Worm (Caenorhabditis elegans) whole organism, young adult: ENCODE data around the gene R01E6.5.

Experiments used
- B0261.1 ChIP-seq: sonication (generic microtip); optimal IDR thresholded peaks from 2 replicates; lab custom pipeline; 2016; ENCODE audit warnings: mild to moderate bottlenecking, missing genetic modification characterization, moderate library complexity, missing compliant biosample characterization
- B0336.3 ChIP-seq: fragments of 200-800 bp; sonication (Bioruptor generic); IDR thresholded peaks from 2 replicates; pipeline ENCODE4 v1.3.6; 2022; ENCODE audit warnings: missing genetic modification characterization, missing compliant biosample characterization
- C06A6.2 ChIP-seq: fragments of 200-800 bp; sonication (Bioruptor generic); conservative IDR thresholded peaks from 2 replicates; pipeline ENCODE4 v1.3.6; 2022; ENCODE audit warnings: missing genetic modification characterization, missing compliant biosample characterization
- F10E7.11 ChIP-seq: sonication (generic microtip); optimal IDR thresholded peaks from 2 replicates; lab custom pipeline; 2017; ENCODE audit warnings: mild to moderate bottlenecking, missing genetic modification characterization, moderate library complexity, missing compliant biosample characterization
- F22D6.2 ChIP-seq: sonication (generic microtip); optimal IDR thresholded peaks from 2 replicates; lab custom pipeline; 2016; ENCODE audit warnings: mild to moderate bottlenecking, missing genetic modification characterization, missing compliant biosample characterization
- F23B12.7 ChIP-seq: sonication (generic microtip); optimal IDR thresholded peaks from 2 replicates; lab custom pipeline; 2017; ENCODE audit warnings: missing genetic modification characterization, mild to moderate bottlenecking, missing compliant biosample characterization, antibody characterized with exemption, moderate library complexity; ENCODE audit not compliant: insufficient read depth
- F39B2.1 ChIP-seq: fragments of 200-800 bp; sonication (Bioruptor generic); IDR thresholded peaks from 2 replicates; pipeline ENCODE4 v1.3.6; 2022; ENCODE audit warnings: missing genetic modification reagents, missing genetic modification characterization, missing compliant biosample characterization
- F55B11.4 ChIP-seq: sonication (generic microtip); optimal IDR thresholded peaks from 2 replicates; lab custom pipeline; 2016; ENCODE audit warnings: missing compliant biosample characterization, missing genetic modification characterization, borderline replicate concordance; ENCODE audit not compliant: insufficient read depth
- F57C9.4 ChIP-seq: sonication (generic microtip); optimal IDR thresholded peaks from 2 replicates; lab custom pipeline; 2017; ENCODE audit warnings: mild to moderate bottlenecking, missing genetic modification characterization, missing compliant biosample characterization
- K11D2.4 ChIP-seq: fragments of 200-800 bp; sonication (Bioruptor generic); IDR thresholded peaks from 2 replicates; pipeline ENCODE4 v1.3.6; 2022; ENCODE audit warnings: missing genetic modification reagents, missing genetic modification characterization, missing compliant biosample characterization
- T26A5.8 ChIP-seq: sonication (generic microtip); optimal IDR thresholded peaks from 2 replicates; lab custom pipeline; 2016; ENCODE audit warnings: missing genetic modification characterization, missing compliant biosample characterization
- Y67H2A.10 ChIP-seq: fragments of 200-800 bp; sonication (Bioruptor generic); conservative IDR thresholded peaks from 2 replicates; pipeline ENCODE4 v1.3.6; 2022; ENCODE audit warnings: missing genetic modification reagents, missing genetic modification characterization, missing compliant biosample characterization
- Y79H2A.3 ChIP-seq: fragments of 200-800 bp; sonication (Bioruptor generic); conservative IDR thresholded peaks from 2 replicates; pipeline ENCODE4 v1.3.6; 2022; ENCODE audit warnings: missing genetic modification reagents, missing genetic modification characterization, missing compliant biosample characterization
- Y95B8A.8 ChIP-seq: fragments of 200-800 bp; sonication (Bioruptor generic); IDR thresholded peaks from 2 replicates; pipeline ENCODE4 v1.3.6; 2022; ENCODE audit warnings: missing genetic modification reagents, missing genetic modification characterization, missing compliant biosample characterization
- ZK185.1 ChIP-seq: sonication (generic microtip); optimal IDR thresholded peaks from 2 replicates; lab custom pipeline; 2016; ENCODE audit warnings: mild to moderate bottlenecking, missing genetic modification characterization, missing compliant biosample characterization; ENCODE audit not compliant: poor library complexity, severe bottlenecking
- ama-1 ChIP-seq, 3 experiments: fragments of 150-350 bp in 1 of 3; sonication (generic microtip) in 2 of 3; optimal IDR thresholded peaks; 2 replicates each; lab custom pipeline; 2014 to 2018; ENCODE audit warnings: missing biosample characterization in 2 of 3, missing genetic modification characterization in 2 of 3, missing genetic modification reagents in 2 of 3
- aptf-2 ChIP-seq: fragments of 200-800 bp; sonication (Bioruptor generic); conservative IDR thresholded peaks from 2 replicates; pipeline ENCODE4 v1.3.6; 2022; ENCODE audit warnings: missing genetic modification reagents, missing genetic modification characterization, missing compliant biosample characterization
- atf-7 ChIP-seq: sonication (generic microtip); optimal IDR thresholded peaks from 2 replicates; lab custom pipeline; 2017; ENCODE audit warnings: mild to moderate bottlenecking, missing genetic modification characterization, missing compliant biosample characterization
- attf-3 ChIP-seq: fragments of 200-800 bp; sonication (Bioruptor generic); conservative IDR thresholded peaks from 2 replicates; pipeline ENCODE4 v1.3.6; 2022; ENCODE audit warnings: missing genetic modification reagents, missing genetic modification characterization, missing compliant biosample characterization
- attf-6 ChIP-seq: fragments of 200-800 bp; sonication (Bioruptor generic); IDR thresholded peaks from 2 replicates; pipeline ENCODE4 v1.3.6; 2022; ENCODE audit warnings: missing genetic modification reagents, missing genetic modification characterization, missing compliant biosample characterization
- bed-1 ChIP-seq: fragments of 200-800 bp; sonication (Bioruptor generic); IDR thresholded peaks from 2 replicates; pipeline ENCODE4 v1.3.6; 2022; ENCODE audit warnings: missing genetic modification reagents, missing genetic modification characterization, missing compliant biosample characterization
- ccch-3 ChIP-seq: fragments of 200-800 bp; sonication (Bioruptor generic); optimal IDR thresholded peaks from 2 replicates; lab custom pipeline; 2018; ENCODE audit warnings: mild to moderate bottlenecking, missing genetic modification characterization, missing compliant biosample characterization
- ceh-100 ChIP-seq: fragments of 200-800 bp; sonication (Bioruptor generic); IDR thresholded peaks from 2 replicates; pipeline ENCODE4 v1.3.6; 2022; ENCODE audit warnings: missing genetic modification reagents, missing genetic modification characterization, missing compliant biosample characterization
- ceh-79 ChIP-seq: sonication (generic microtip); optimal IDR thresholded peaks from 2 replicates; lab custom pipeline; 2017; ENCODE audit warnings: mild to moderate bottlenecking, missing genetic modification characterization, missing compliant biosample characterization
- die-1 ChIP-seq: sonication (generic microtip); optimal IDR thresholded peaks from 2 replicates; lab custom pipeline; 2016; ENCODE audit warnings: missing genotype, mild to moderate bottlenecking, missing genetic modification characterization, missing compliant biosample characterization
- hmg-20 ChIP-seq: fragments of 200-800 bp; sonication (Bioruptor generic); IDR thresholded peaks from 2 replicates; pipeline ENCODE4 v1.3.6; 2022; ENCODE audit warnings: missing genetic modification reagents, missing genetic modification characterization, missing compliant biosample characterization
- hsf-1 ChIP-seq: fragments of 200-800 bp; sonication (Bioruptor generic); IDR thresholded peaks from 2 replicates; pipeline ENCODE4 v1.3.6; 2022; ENCODE audit warnings: missing genetic modification reagents, missing genetic modification characterization, missing compliant biosample characterization
- lin-35 ChIP-seq, 3 experiments: fragments of 150-350 bp in 2 of 3; sonication (generic microtip) in 1 of 3; optimal IDR thresholded peaks; 2 replicates each; lab custom pipeline; 2014 to 2018; ENCODE audit warnings: missing biosample characterization in 3 of 3, missing genetic modification characterization in 3 of 3, missing genetic modification reagents in 3 of 3
- lin-40 ChIP-seq: sonication (generic microtip); optimal IDR thresholded peaks from 2 replicates; lab custom pipeline; 2016; ENCODE audit warnings: missing genetic modification characterization, mild to moderate bottlenecking, missing compliant biosample characterization, missing genotype, missing genetic modification reagents
- lin-54 ChIP-seq: fragments of 200-800 bp; sonication (Bioruptor generic); optimal IDR thresholded peaks from 2 replicates; lab custom pipeline; 2018; ENCODE audit warnings: mild to moderate bottlenecking, missing genetic modification characterization, missing compliant biosample characterization
- lsl-1 ChIP-seq: fragments of 200-800 bp; sonication (Bioruptor generic); optimal IDR thresholded peaks from 2 replicates; lab custom pipeline; 2018; ENCODE audit warnings: mild to moderate bottlenecking, missing genetic modification characterization, moderate library complexity, missing compliant biosample characterization
- madf-6 ChIP-seq: fragments of 200-800 bp; sonication (Bioruptor generic); IDR thresholded peaks from 2 replicates; pipeline ENCODE4 v1.3.6; 2022; ENCODE audit warnings: missing genetic modification reagents, missing genetic modification characterization, missing compliant biosample characterization
- mcd-1 ChIP-seq: fragments of 200-800 bp; sonication (Bioruptor generic); IDR thresholded peaks from 2 replicates; pipeline ENCODE4 v1.3.6; 2022; ENCODE audit warnings: missing genetic modification reagents, missing genetic modification characterization, missing compliant biosample characterization
- mes-4 ChIP-seq: sonication (generic microtip); optimal IDR thresholded peaks from 2 replicates; lab custom pipeline; 2016; ENCODE audit warnings: missing genotype, missing genetic modification characterization, missing compliant biosample characterization
- mxl-1 ChIP-seq: sonication (generic microtip); optimal IDR thresholded peaks from 2 replicates; lab custom pipeline; 2016; ENCODE audit warnings: missing genetic modification characterization, missing compliant biosample characterization
- nfya-2 ChIP-seq: fragments of 200-800 bp; sonication (Bioruptor generic); IDR thresholded peaks from 2 replicates; pipeline ENCODE4 v1.3.6; 2022; ENCODE audit warnings: missing genetic modification reagents, missing genetic modification characterization, missing compliant biosample characterization
- nfyb-1 ChIP-seq: fragments of 200-800 bp; sonication (Bioruptor generic); IDR thresholded peaks from 2 replicates; pipeline ENCODE4 v1.3.6; 2022; ENCODE audit warnings: missing genetic modification reagents, missing genetic modification characterization, missing compliant biosample characterization
- nhr-179 ChIP-seq: sonication (generic microtip); optimal IDR thresholded peaks from 2 replicates; lab custom pipeline; 2016; ENCODE audit warnings: mild to moderate bottlenecking, missing genetic modification characterization, missing compliant biosample characterization
- nhr-27 ChIP-seq: fragments of 200-800 bp; sonication (Bioruptor generic); optimal IDR thresholded peaks from 2 replicates; lab custom pipeline; 2018; ENCODE audit warnings: mild to moderate bottlenecking, missing genetic modification characterization, moderate library complexity, missing compliant biosample characterization
- nhr-90 ChIP-seq: sonication (generic microtip); optimal IDR thresholded peaks from 2 replicates; lab custom pipeline; 2016; ENCODE audit warnings: missing genotype, mild to moderate bottlenecking, missing genetic modification characterization, missing compliant biosample characterization
- rec-8 ChIP-seq, 2 experiments: sonication (generic microtip); optimal IDR thresholded peaks; 2 replicates each; lab custom pipeline; 2016; ENCODE audit warnings: mild to moderate bottlenecking in 2 of 2, missing genetic modification characterization in 2 of 2, missing genetic modification reagents in 2 of 2, missing genotype in 2 of 2, missing biosample characterization in 1 of 2, missing compliant biosample characterization in 1 of 2, moderate library complexity in 1 of 2
- sea-2 ChIP-seq: fragments of 200-800 bp; sonication (Bioruptor generic); IDR thresholded peaks from 2 replicates; pipeline ENCODE4 v1.3.6; 2022; ENCODE audit warnings: missing genetic modification characterization, missing compliant biosample characterization
- snpc-1.1 ChIP-seq: sonication (generic microtip); optimal IDR thresholded peaks from 2 replicates; lab custom pipeline; 2017; ENCODE audit warnings: missing genetic modification characterization, mild to moderate bottlenecking, missing compliant biosample characterization, antibody characterized with exemption, moderate library complexity, missing genotype, missing genetic modification reagents; ENCODE audit not compliant: insufficient read depth
- snpc-1.3 ChIP-seq: sonication (generic microtip); optimal IDR thresholded peaks from 2 replicates; lab custom pipeline; 2017; ENCODE audit warnings: missing genetic modification characterization, mild to moderate bottlenecking, missing compliant biosample characterization, antibody characterized with exemption, moderate library complexity, missing genotype, missing genetic modification reagents; ENCODE audit not compliant: insufficient read depth
- unc-130 ChIP-seq: sonication (generic microtip); optimal IDR thresholded peaks from 2 replicates; lab custom pipeline; 2016; ENCODE audit warnings: missing genetic modification reagents, missing genetic modification characterization, missing compliant biosample characterization

R01E6.5 gene

DNA sequence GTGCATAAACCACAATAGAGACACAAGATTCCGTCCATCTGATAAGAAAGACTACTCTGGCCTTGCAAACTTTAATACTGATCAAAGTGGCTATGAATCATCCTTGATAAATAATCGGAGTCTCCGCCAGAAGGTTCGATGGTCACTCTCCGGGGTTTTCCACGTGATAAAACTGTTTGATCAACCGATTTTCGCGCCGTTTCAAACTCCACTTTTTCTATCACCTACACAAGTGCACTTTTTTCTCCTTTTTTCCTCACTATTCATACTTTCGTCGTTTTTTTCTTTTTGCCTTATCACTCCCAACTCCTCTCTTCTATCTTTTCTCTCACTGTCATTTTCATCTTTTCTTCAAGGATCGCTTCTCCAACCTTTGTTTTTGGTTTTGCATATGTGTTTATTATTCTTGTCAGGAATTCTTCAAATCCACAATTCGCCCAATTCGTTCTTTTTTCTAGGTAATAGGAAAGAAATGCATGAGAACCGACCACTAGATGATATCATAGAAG is 8.2 kb upstream of the R01E6.5 start, which contains the start of gene F18H3.4 (continued):
- no peak for TF ChIP-seq ccch-3 (GFP tag; lab: Kevin White, UChicago)
- TF ChIP-seq lin-40, result peak; percentile 47
- TF ChIP-seq F22D6.2 (tag; lab: Kevin White, UChicago), result no peak
- no peak for TF ChIP-seq F10E7.11 (tag; lab: Kevin White, UChicago)
- TF ChIP-seq lin-35 (GFP tag; optimal IDR thresholded peaks at IDR 0.05; lab: Kevin White, UChicago), result no peak
- no peak for TF ChIP-seq nhr-179
- peak; percentile 72 for TF ChIP-seq atf-7 (tag; lab: Kevin White, UChicago)
- TF ChIP-seq rec-8 (tag; optimal IDR thresholded peaks at IDR 0.05; lab: Kevin White, UChicago), result no peak
- no peak for TF ChIP-seq mes-4 (tag; lab: Kevin White, UChicago)
- no peak for TF ChIP-seq F55B11.4 (tag; lab: Kevin White, UChicago)
- peak; percentile 19 for TF ChIP-seq nhr-90
- no peak for TF ChIP-seq bed-1
- TF ChIP-seq ZK185.1 (tag; lab: Kevin White, UChicago), result no peak
- TF ChIP-seq madf-6 (GFP tag; lab: Robert Waterston, UW), result no peak
- TF ChIP-seq mcd-1, result 0 out of 2 replicates have a peak, but pooled peaks have one; percentile 19
- TF ChIP-seq hsf-1, result no peak
- no peak for TF ChIP-seq C06A6.2 (GFP tag; lab: Robert Waterston, UW)
- TF ChIP-seq mxl-1 (tag; lab: Kevin White, UChicago), result no peak
- no peak for TF ChIP-seq ceh-79 (tag; lab: Kevin White, UChicago)
- TF ChIP-seq hmg-20 (GFP tag; lab: Robert Waterston, UW), result no peak
- TF ChIP-seq aptf-2, result no peak
- peak; percentile 62; the same call in 1 of the 2 replicates for TF ChIP-seq B0336.3 (GFP tag; lab: Robert Waterston, UW)
- no peak for TF ChIP-seq snpc-1.3 (tag; lab: Kevin White, UChicago)
- TF ChIP-seq attf-3 (GFP tag; lab: Robert Waterston, UW), result no peak
- TF ChIP-seq F23B12.7 (tag; lab: Kevin White, UChicago), result no peak
- no peak for TF ChIP-seq nhr-27 (tag; lab: Kevin White, UChicago)
- TF ChIP-seq ceh-100 (GFP tag; lab: Robert Waterston, UW), result no peak
- no peak for TF ChIP-seq nfya-2 (GFP tag; lab: Robert Waterston, UW)
- no peak for TF ChIP-seq sea-2 (GFP tag; lab: Robert Waterston, UW)
- TF ChIP-seq lsl-1 (GFP tag; lab: Kevin White, UChicago), result no peak
- TF ChIP-seq lin-54 (GFP tag; lab: Kevin White, UChicago), result peak; percentile 13
- TF ChIP-seq nfyb-1 (GFP tag; lab: Robert Waterston, UW), result peak; percentile 50; the same call in 1 of the 2 replicates
- TF ChIP-seq B0261.1 (tag; lab: Kevin White, UChicago), result no peak
- no peak for TF ChIP-seq T26A5.8 (tag; lab: Kevin White, UChicago)
- no peak for TF ChIP-seq die-1
- TF ChIP-seq attf-6 (GFP tag; lab: Robert Waterston, UW), result no peak
- TF ChIP-seq F39B2.1 (GFP tag; lab: Robert Waterston, UW), result no peak
- TF ChIP-seq Y95B8A.8, result no peak
- TF ChIP-seq unc-130 (GFP tag; lab: Kevin White, UChicago), result no peak
- TF ChIP-seq ama-1 (optimal IDR thresholded peaks at IDR 0.05; lab: Kevin White, UChicago), result no peak
- TF ChIP-seq ama-1 (GFP tag; optimal IDR thresholded peaks at IDR 0.05; lab: Kevin White, UChicago), result no peak
- TF ChIP-seq Y67H2A.10 (GFP tag; lab: Robert Waterston, UW), result no peak
- 0 out of 2 replicates have a peak, but pooled peaks have one; percentile 41 for TF ChIP-seq K11D2.4 (GFP tag; lab: Robert Waterston, UW)
- TF ChIP-seq snpc-1.1 (tag; lab: Kevin White, UChicago), result no peak
- TF ChIP-seq F57C9.4 (tag; lab: Kevin White, UChicago), result no peak
- no peak for TF ChIP-seq Y79H2A.3 (GFP tag; lab: Robert Waterston, UW)
- TF ChIP-seq, all 124 proteins: peak for 21
